Worm (Caenorhabditis elegans) whole organism, L1 larva: ENCODE data around the gene pisy-1.

Experiments used
- C04F5.9 ChIP-seq: sonication (generic microtip); optimal IDR thresholded peaks from 2 replicates; lab custom pipeline; 2016; ENCODE audit warnings: missing genetic modification characterization, missing compliant biosample characterization
- C16A3.4 ChIP-seq: fragments of 150-350 bp; optimal IDR thresholded peaks from 2 replicates; lab custom pipeline; 2014; ENCODE audit warnings: missing biosample characterization, missing genetic modification characterization
- Y116A8C.19 ChIP-seq: sonication (generic microtip); optimal IDR thresholded peaks from 2 replicates; lab custom pipeline; 2016; ENCODE audit warnings: missing compliant biosample characterization, missing genetic modification characterization, borderline replicate concordance
- alr-1 ChIP-seq: fragments of 200-800 bp; sonication (Bioruptor generic); optimal IDR thresholded peaks from 2 replicates; lab custom pipeline; 2018; ENCODE audit warnings: borderline replicate concordance, mild to moderate bottlenecking, missing genetic modification characterization, missing compliant biosample characterization
- blmp-1 ChIP-seq: fragments of 150-350 bp; optimal IDR thresholded peaks from 2 replicates; lab custom pipeline; 2014; ENCODE audit warnings: missing biosample characterization, missing genetic modification characterization
- ceh-63 ChIP-seq: fragments of 200-800 bp; sonication (Bioruptor generic); optimal IDR thresholded peaks from 2 replicates; lab custom pipeline; 2018; ENCODE audit warnings: mild to moderate bottlenecking, missing genetic modification characterization, missing compliant biosample characterization
- ceh-82 ChIP-seq, 3 experiments: fragments of 150-350 bp in 1 of 3; sonication (generic microtip) in 2 of 3; optimal IDR thresholded peaks; 2 replicates each; lab custom pipeline; 2014 to 2017; ENCODE audit warnings: missing biosample characterization in 3 of 3, missing genetic modification characterization in 3 of 3
- ceh-88 ChIP-seq: fragments of 200-800 bp; sonication (Bioruptor generic); IDR thresholded peaks from 2 replicates; pipeline ENCODE4 v1.3.6; 2022; ENCODE audit warnings: missing genetic modification characterization, missing compliant biosample characterization
- ceh-90 ChIP-seq: sonication (generic microtip); optimal IDR thresholded peaks from 2 replicates; lab custom pipeline; 2016; ENCODE audit warnings: missing genetic modification characterization, missing compliant biosample characterization
- efl-1 ChIP-seq, 4 experiments: fragments of 150-350 bp; optimal IDR thresholded peaks in 3 of 4; peaks in 1 of 4; 1 replicate in 1 of 4; 2 replicates in 3 of 4; lab custom pipeline; 2014; ENCODE audit warnings: missing biosample characterization in 2 of 4, missing genetic modification characterization in 2 of 4, missing genetic modification reagents in 2 of 4
- egl-13 ChIP-seq: sonication (generic microtip); optimal IDR thresholded peaks from 2 replicates; lab custom pipeline; 2016; ENCODE audit warnings: missing genotype, missing genetic modification reagents, missing genetic modification characterization, missing compliant biosample characterization
- egl-27 ChIP-seq, 2 experiments: fragments of 150-350 bp in 1 of 2; sonication (generic microtip); optimal IDR thresholded peaks; 3 replicates each; lab custom pipeline; 2017 to 2018; ENCODE audit warnings: missing biosample characterization in 2 of 2, missing genetic modification characterization in 2 of 2, missing genetic modification reagents in 2 of 2
- elt-2 ChIP-seq: sonication (generic microtip); optimal IDR thresholded peaks from 2 replicates; lab custom pipeline; 2016; ENCODE audit warnings: missing genetic modification characterization, mild to moderate bottlenecking, inconsistent platforms, missing compliant biosample characterization, missing genetic modification reagents
- ets-5 ChIP-seq: fragments of 200-800 bp; sonication (Bioruptor generic); IDR thresholded peaks from 2 replicates; pipeline ENCODE4 v1.3.6; 2022; ENCODE audit warnings: missing genetic modification characterization, missing compliant biosample characterization
- fkh-10 ChIP-seq: sonication (generic microtip); optimal IDR thresholded peaks from 2 replicates; lab custom pipeline; 2017; ENCODE audit warnings: missing biosample characterization, missing genetic modification reagents, missing genetic modification characterization
- grh-1 ChIP-seq: fragments of 200-800 bp; sonication (Bioruptor generic); IDR thresholded peaks from 2 replicates; pipeline ENCODE4 v1.3.6; 2022; ENCODE audit warnings: missing genetic modification reagents, missing genetic modification characterization, missing compliant biosample characterization
- hlh-17 ChIP-seq: fragments of 200-800 bp; sonication (Bioruptor generic); optimal IDR thresholded peaks from 2 replicates; lab custom pipeline; 2018; ENCODE audit warnings: missing genetic modification characterization, mild to moderate bottlenecking, missing compliant biosample characterization, moderate library complexity, borderline replicate concordance
- hlh-4 ChIP-seq: sonication (generic microtip); optimal IDR thresholded peaks from 2 replicates; lab custom pipeline; 2016; ENCODE audit warnings: mild to moderate bottlenecking, missing genetic modification characterization, missing compliant biosample characterization
- lin-13 ChIP-seq: fragments of 150-350 bp; optimal IDR thresholded peaks from 2 replicates; lab custom pipeline; 2014; ENCODE audit warnings: missing biosample characterization, missing genetic modification reagents, missing genetic modification characterization
- lin-14 ChIP-seq: fragments of 200-800 bp; sonication (Bioruptor generic); optimal IDR thresholded peaks from 2 replicates; lab custom pipeline; 2018; ENCODE audit warnings: mild to moderate bottlenecking, missing genetic modification characterization, moderate library complexity, missing compliant biosample characterization
- lin-35 ChIP-seq, 2 experiments: fragments of 150-350 bp; optimal IDR thresholded peaks; 2 replicates each; lab custom pipeline; 2014; ENCODE audit warnings: missing biosample characterization in 2 of 2, missing genetic modification characterization in 2 of 2, missing genetic modification reagents in 2 of 2
- lin-39 ChIP-seq: fragments of 150-350 bp; optimal IDR thresholded peaks from 2 replicates; lab custom pipeline; 2014; ENCODE audit warnings: missing biosample characterization, missing genetic modification reagents, missing genetic modification characterization
- lir-3 ChIP-seq: sonication (generic microtip); optimal IDR thresholded peaks from 2 replicates; lab custom pipeline; 2016; ENCODE audit warnings: mild to moderate bottlenecking, missing genetic modification characterization, moderate library complexity, missing compliant biosample characterization; ENCODE audit not compliant: poor library complexity
- lsy-2 ChIP-seq, 2 experiments: fragments of 150-350 bp; optimal IDR thresholded peaks; 2 replicates each; lab custom pipeline; 2014; ENCODE audit warnings: missing biosample characterization in 2 of 2, missing genetic modification characterization in 2 of 2
- mdl-1 ChIP-seq, 2 experiments: fragments of 150-350 bp; optimal IDR thresholded peaks; 2 replicates each; lab custom pipeline; 2014 to 2017; ENCODE audit warnings: missing biosample characterization in 2 of 2, missing genetic modification characterization in 2 of 2, inconsistent platforms in 1 of 2
- nhr-11 ChIP-seq: fragments of 150-350 bp; optimal IDR thresholded peaks from 2 replicates; lab custom pipeline; 2014; ENCODE audit warnings: missing biosample characterization, missing genetic modification characterization
- nhr-20 ChIP-seq: sonication (generic microtip); optimal IDR thresholded peaks from 2 replicates; lab custom pipeline; 2016; ENCODE audit warnings: mild to moderate bottlenecking, missing genetic modification characterization, missing compliant biosample characterization
- nhr-237 ChIP-seq: fragments of 150-350 bp; optimal IDR thresholded peaks from 2 replicates; lab custom pipeline; 2014; ENCODE audit warnings: missing biosample characterization, missing genetic modification characterization
- nhr-71 ChIP-seq: sonication (generic microtip); optimal IDR thresholded peaks from 2 replicates; lab custom pipeline; 2016; ENCODE audit warnings: mild to moderate bottlenecking, missing genetic modification characterization, moderate library complexity, missing compliant biosample characterization
- nhr-76 ChIP-seq: sonication (generic microtip); optimal IDR thresholded peaks from 2 replicates; lab custom pipeline; 2017; ENCODE audit warnings: missing biosample characterization, missing genetic modification characterization
- nhr-77 ChIP-seq: fragments of 150-350 bp; optimal IDR thresholded peaks from 2 replicates; lab custom pipeline; 2014; ENCODE audit warnings: missing biosample characterization, missing genetic modification characterization
- nhr-85 ChIP-seq: sonication (generic microtip); peaks from one replicate; lab custom pipeline; 2016; ENCODE audit warnings: missing genetic modification characterization, inconsistent platforms, missing compliant biosample characterization
- nhr-90 ChIP-seq: sonication (generic microtip); optimal IDR thresholded peaks from 2 replicates; lab custom pipeline; 2016; ENCODE audit warnings: mild to moderate bottlenecking, missing genetic modification characterization, missing compliant biosample characterization; ENCODE audit not compliant: poor library complexity
- pqm-1 ChIP-seq: sonication (generic microtip); optimal IDR thresholded peaks from 3 replicates; lab custom pipeline; 2017; ENCODE audit warnings: missing biosample characterization, missing genetic modification characterization
- snpc-4 ChIP-seq: fragments of 150-350 bp; optimal IDR thresholded peaks from 2 replicates; lab custom pipeline; 2014; ENCODE audit warnings: missing biosample characterization, missing genetic modification characterization
- sptf-1 ChIP-seq: fragments of 150-350 bp; optimal IDR thresholded peaks from 2 replicates; lab custom pipeline; 2014; ENCODE audit warnings: missing biosample characterization, missing genetic modification characterization
- swsn-7 ChIP-seq: sonication (generic microtip); optimal IDR thresholded peaks from 2 replicates; lab custom pipeline; 2016; ENCODE audit warnings: missing genetic modification characterization, missing compliant biosample characterization
- tbx-2 ChIP-seq: sonication (generic microtip); optimal IDR thresholded peaks from 2 replicates; lab custom pipeline; 2016; ENCODE audit warnings: missing genetic modification characterization, missing compliant biosample characterization
- tlp-1 ChIP-seq: fragments of 150-350 bp; optimal IDR thresholded peaks from 2 replicates; lab custom pipeline; 2014; ENCODE audit warnings: missing biosample characterization, missing genetic modification characterization
- unc-130 ChIP-seq: fragments of 150-350 bp; optimal IDR thresholded peaks from 2 replicates; lab custom pipeline; 2017; ENCODE audit warnings: missing biosample characterization, missing genetic modification characterization, inconsistent platforms
- unc-62 ChIP-seq: fragments of 150-350 bp; optimal IDR thresholded peaks from 2 replicates; lab custom pipeline; 2014; ENCODE audit warnings: missing biosample characterization, missing genetic modification reagents, missing genetic modification characterization
- unc-98 ChIP-seq: fragments of 200-800 bp; sonication (Bioruptor generic); IDR thresholded peaks from 2 replicates; pipeline ENCODE4 v1.3.6; 2022; ENCODE audit warnings: missing genetic modification characterization, missing compliant biosample characterization
- vab-15 ChIP-seq: sonication (generic microtip); optimal IDR thresholded peaks from 2 replicates; lab custom pipeline; 2017; ENCODE audit warnings: missing genotype, mild to moderate bottlenecking, missing genetic modification characterization, missing compliant biosample characterization
- xbp-1 ChIP-seq: sonication (generic microtip); optimal IDR thresholded peaks from 2 replicates; lab custom pipeline; 2016; ENCODE audit warnings: missing genetic modification characterization, missing compliant biosample characterization
- zag-1 ChIP-seq: fragments of 150-350 bp; optimal IDR thresholded peaks from 2 replicates; lab custom pipeline; 2014; ENCODE audit warnings: missing biosample characterization, missing genetic modification characterization
- zip-4 ChIP-seq: fragments of 200-800 bp; sonication (Bioruptor generic); optimal IDR thresholded peaks from 2 replicates; lab custom pipeline; 2018; ENCODE audit warnings: mild to moderate bottlenecking, missing genetic modification characterization, moderate library complexity, missing compliant biosample characterization
- ztf-11 ChIP-seq, 2 experiments: sonication (generic microtip); optimal IDR thresholded peaks; 2 replicates each; lab custom pipeline; 2016 to 2017; ENCODE audit warnings: missing genetic modification characterization in 2 of 2, missing biosample characterization in 1 of 2, missing compliant biosample characterization in 1 of 2
- ztf-4 ChIP-seq: fragments of 150-350 bp; optimal IDR thresholded peaks from 2 replicates; lab custom pipeline; 2014; ENCODE audit warnings: missing biosample characterization, missing genetic modification characterization

Gene pisy-1

ce11 chrII:12768167-12768712, 30.1 kb upstream of the pisy-1 start, which contains the start of the genes vps-2 and tiar-2 (continued):
- TF ChIP-seq nhr-20 (peak; percentile 60), lin-14 (GFP tag; lab: Kevin White, UChicago) (peak; percentile 93), grh-1 (GFP tag; lab: Robert Waterston, UW) (no peak), Y116A8C.19 (no peak), ceh-88 (GFP tag; lab: Robert Waterston, UW) (peak; percentile 50; the same call in 1 of the 2 replicates), nhr-90 (tag; lab: Kevin White, UChicago) (peak; percentile 74), fkh-10 (GFP tag; lab: Kevin White, UChicago) (no peak), lir-3 (no peak), unc-98 (no peak), lin-35 (GFP tag; optimal IDR thresholded peaks at IDR 0.05; lab: Kevin White, UChicago) (peak; percentile 59 to 73), ceh-82 (tag; optimal IDR thresholded peaks at IDR 0.05; lab: Kevin White, UChicago) (peak in 1 of 3 experiments; percentile 27), hlh-17 (GFP tag; lab: Kevin White, UChicago) (no peak), nhr-77 (tag; lab: Kevin White, UChicago) (no peak), lin-39 (tag; lab: Kevin White, UChicago) (peak; percentile 53), swsn-7 (tag; lab: Kevin White, UChicago) (peak; percentile 75), nhr-71 (tag; lab: Kevin White, UChicago) (peak; percentile 85), ztf-11 (tag; optimal IDR thresholded peaks at IDR 0.05; lab: Kevin White, UChicago) (no peak), ztf-4 (tag; lab: Kevin White, UChicago) (no peak), egl-13 (tag; lab: Kevin White, UChicago) (peak; percentile 73), egl-27 (tag; optimal IDR thresholded peaks at IDR 0.05; lab: Kevin White, UChicago) (no peak), lsy-2 (tag; optimal IDR thresholded peaks at IDR 0.05; lab: Kevin White, UChicago) (peak; percentile 78 to 81), zag-1 (tag; lab: Kevin White, UChicago) (no peak), blmp-1 (peak; percentile 23), nhr-85 (tag; lab: Kevin White, UChicago) (peak; percentile 81), lin-13 (GFP tag; lab: Kevin White, UChicago) (no peak), hlh-4 (tag; lab: Kevin White, UChicago) (no peak), nhr-237 (tag; lab: Kevin White, UChicago) (no peak), xbp-1 (tag; lab: Kevin White, UChicago) (peak; percentile 78), tbx-2 (tag; lab: Kevin White, UChicago) (peak; percentile 58), ets-5 (GFP tag; lab: Robert Waterston, UW) (no peak), C04F5.9 (tag; lab: Kevin White, UChicago) (peak; percentile 24), nhr-76 (tag; lab: Kevin White, UChicago) (no peak), alr-1 (tag; lab: Kevin White, UChicago) (no peak), snpc-4 (tag; lab: Kevin White, UChicago) (peak; percentile 61), unc-130 (tag; lab: Kevin White, UChicago) (no peak), elt-2 (tag; lab: Kevin White, UChicago) (peak; percentile 73), efl-1 (optimal IDR thresholded peaks at IDR 0.05; lab: Kevin White, UChicago) (peak; percentile 57 to 67), efl-1 (GFP tag; optimal IDR thresholded peaks at IDR 0.05 in 1 of 2; lab: Kevin White, UChicago) (peak; percentile 65 to 94), pqm-1 (tag; lab: Kevin White, UChicago) (no peak), ceh-63 (GFP tag; lab: Kevin White, UChicago) (no peak), mdl-1 (tag; optimal IDR thresholded peaks at IDR 0.05; lab: Kevin White, UChicago) (no peak), nhr-11 (tag; lab: Kevin White, UChicago) (no peak), vab-15 (tag; lab: Kevin White, UChicago) (no peak), tlp-1 (tag; lab: Kevin White, UChicago) (no peak), C16A3.4 (tag; lab: Kevin White, UChicago) (peak; percentile 62), ceh-90 (tag; lab: Kevin White, UChicago) (peak; percentile 31), sptf-1 (tag; lab: Kevin White, UChicago) (no peak), unc-62 (no peak), zip-4 (GFP tag; lab: Kevin White, UChicago) (peak; percentile 62)
